Worm (Caenorhabditis elegans) whole organism, L3 larva: ENCODE data around the gene gcy-31.

Source experiments
- R02D3.7 ChIP-seq: fragments of 150-350 bp; optimal IDR thresholded peaks from 2 replicates; lab custom pipeline; 2014; ENCODE audit warnings: missing biosample characterization, missing genetic modification characterization
- ama-1 ChIP-seq: fragments of 150-350 bp; optimal IDR thresholded peaks from 2 replicates; lab custom pipeline; 2018
- ceh-82 ChIP-seq: fragments of 150-350 bp; optimal IDR thresholded peaks from 2 replicates; lab custom pipeline; 2014; ENCODE audit warnings: missing biosample characterization, missing genetic modification characterization
- ceh-9 ChIP-seq: sonication (generic microtip); optimal IDR thresholded peaks from 2 replicates; lab custom pipeline; 2018; ENCODE audit warnings: missing biosample characterization, missing genetic modification characterization
- daf-12 ChIP-seq: fragments of 150-350 bp; optimal IDR thresholded peaks from 2 replicates; lab custom pipeline; 2014; ENCODE audit warnings: missing biosample characterization, missing genetic modification reagents, missing genetic modification characterization
- egl-27 ChIP-seq: sonication (generic microtip); optimal IDR thresholded peaks from 4 replicates; lab custom pipeline; 2017; ENCODE audit warnings: missing biosample characterization, missing genetic modification reagents, missing genetic modification characterization
- elt-1 ChIP-seq: fragments of 150-350 bp; optimal IDR thresholded peaks from 2 replicates; lab custom pipeline; 2014; ENCODE audit warnings: missing biosample characterization, missing genetic modification characterization
- elt-2 ChIP-seq: sonication (generic microtip); optimal IDR thresholded peaks from 2 replicates; lab custom pipeline; 2016; ENCODE audit warnings: missing genetic modification reagents, mild to moderate bottlenecking, missing genetic modification characterization, missing compliant biosample characterization
- elt-3 ChIP-seq, 3 experiments: fragments of 150-350 bp in 1 of 3; sonication (generic microtip) in 2 of 3; optimal IDR thresholded peaks; 2 replicates in 2 of 3; 4 replicates in 1 of 3; lab custom pipeline; 2014 to 2017; ENCODE audit warnings: missing biosample characterization in 3 of 3, missing genetic modification characterization in 3 of 3
- eor-1 ChIP-seq, 2 experiments: fragments of 150-350 bp; optimal IDR thresholded peaks; 2 replicates each; lab custom pipeline; 2014 to 2018; ENCODE audit warnings: missing biosample characterization in 2 of 2, missing genetic modification characterization in 2 of 2
- fkh-10 ChIP-seq: sonication (generic microtip); optimal IDR thresholded peaks from 2 replicates; lab custom pipeline; 2017; ENCODE audit warnings: missing biosample characterization, missing genetic modification reagents, missing genetic modification characterization
- hmg-11 ChIP-seq: sonication (generic microtip); optimal IDR thresholded peaks from 2 replicates; lab custom pipeline; 2016; ENCODE audit warnings: missing genetic modification characterization, missing compliant biosample characterization
- mdl-1 ChIP-seq: fragments of 150-350 bp; optimal IDR thresholded peaks from 2 replicates; lab custom pipeline; 2014; ENCODE audit warnings: missing biosample characterization, missing genetic modification characterization
- mml-1 ChIP-seq: fragments of 150-350 bp; sonication (generic microtip); optimal IDR thresholded peaks from 3 replicates; lab custom pipeline; 2014; ENCODE audit warnings: missing biosample characterization, missing genetic modification characterization
- nfya-1 ChIP-seq: sonication (generic microtip); optimal IDR thresholded peaks from 2 replicates; lab custom pipeline; 2017; ENCODE audit warnings: missing genetic modification characterization, mild to moderate bottlenecking, missing compliant biosample characterization, antibody characterized with exemption, moderate library complexity; ENCODE audit not compliant: insufficient read depth
- nhr-11 ChIP-seq: fragments of 150-350 bp; optimal IDR thresholded peaks from 2 replicates; lab custom pipeline; 2014; ENCODE audit warnings: missing biosample characterization, missing genetic modification characterization
- nhr-12 ChIP-seq: fragments of 150-350 bp; optimal IDR thresholded peaks from 2 replicates; lab custom pipeline; 2014; ENCODE audit warnings: missing biosample characterization, missing genetic modification characterization
- nhr-23 ChIP-seq: fragments of 150-350 bp; optimal IDR thresholded peaks from 2 replicates; lab custom pipeline; 2014; ENCODE audit warnings: missing biosample characterization, missing genetic modification reagents, missing genetic modification characterization
- nhr-237 ChIP-seq: fragments of 150-350 bp; optimal IDR thresholded peaks from 2 replicates; lab custom pipeline; 2014; ENCODE audit warnings: missing biosample characterization, missing genetic modification characterization
- nhr-25 ChIP-seq: sonication (generic microtip); optimal IDR thresholded peaks from 2 replicates; lab custom pipeline; 2017; ENCODE audit warnings: missing biosample characterization, missing genetic modification characterization
- nhr-28 ChIP-seq: fragments of 150-350 bp; optimal IDR thresholded peaks from 2 replicates; lab custom pipeline; 2014; ENCODE audit warnings: missing biosample characterization, missing genetic modification characterization
- nhr-43 ChIP-seq: sonication (generic microtip); optimal IDR thresholded peaks from 2 replicates; lab custom pipeline; 2016; ENCODE audit warnings: mild to moderate bottlenecking, missing genetic modification characterization, missing compliant biosample characterization; ENCODE audit not compliant: poor library complexity, severe bottlenecking
- nhr-67 ChIP-seq: fragments of 150-350 bp; optimal IDR thresholded peaks from 2 replicates; lab custom pipeline; 2014; ENCODE audit warnings: missing biosample characterization, missing genetic modification characterization
- nhr-77 ChIP-seq: fragments of 150-350 bp; optimal IDR thresholded peaks from 2 replicates; lab custom pipeline; 2014; ENCODE audit warnings: missing biosample characterization, missing genetic modification characterization
- pha-4 ChIP-seq: fragments of 150-350 bp; optimal IDR thresholded peaks from 2 replicates; lab custom pipeline; 2014; ENCODE audit warnings: missing biosample characterization, missing genetic modification reagents, missing genetic modification characterization
- pqm-1 ChIP-seq: fragments of 150-350 bp; optimal IDR thresholded peaks from 2 replicates; lab custom pipeline; 2017; ENCODE audit warnings: missing biosample characterization, missing genetic modification characterization, inconsistent platforms
- sea-2 ChIP-seq: fragments of 150-350 bp; sonication (generic microtip); optimal IDR thresholded peaks from 4 replicates; lab custom pipeline; 2014; ENCODE audit warnings: missing biosample characterization, missing genetic modification reagents, missing genetic modification characterization
- skn-1 ChIP-seq: fragments of 150-350 bp; optimal IDR thresholded peaks from 2 replicates; lab custom pipeline; 2014; ENCODE audit warnings: missing biosample characterization, missing genetic modification characterization
- snpc-4 ChIP-seq: fragments of 150-350 bp; optimal IDR thresholded peaks from 2 replicates; lab custom pipeline; 2014; ENCODE audit warnings: missing biosample characterization, missing genetic modification characterization
- unc-39 ChIP-seq: sonication (generic microtip); optimal IDR thresholded peaks from 4 replicates; lab custom pipeline; 2017; ENCODE audit warnings: missing biosample characterization, missing genetic modification characterization
- unc-62 ChIP-seq: fragments of 150-350 bp; sonication (generic microtip); optimal IDR thresholded peaks from 4 replicates; lab custom pipeline; 2014; ENCODE audit warnings: missing biosample characterization, missing genetic modification reagents, missing genetic modification characterization
- ztf-4 ChIP-seq: fragments of 150-350 bp; optimal IDR thresholded peaks from 2 replicates; lab custom pipeline; 2014; ENCODE audit warnings: missing biosample characterization, missing genetic modification characterization

Gene gcy-31

ce11 chrX:2441163-2441562, 13.9 kb upstream of the gcy-31 start:
- no peak for TF ChIP-seq ceh-82 (tag; lab: Kevin White, UChicago)

- peak; percentile 65 for TF ChIP-seq elt-2 (tag; lab: Kevin White, UChicago)
- TF ChIP-seq snpc-4 (tag; lab: Kevin White, UChicago), result no peak
- peak; percentile 40 for TF ChIP-seq pqm-1 (tag; lab: Kevin White, UChicago)
- TF ChIP-seq pha-4, result peak; percentile 41
These were observed 12.4 kb upstream of the gcy-31 start for ce11 chrX:2439728-2440127.

DNA sequence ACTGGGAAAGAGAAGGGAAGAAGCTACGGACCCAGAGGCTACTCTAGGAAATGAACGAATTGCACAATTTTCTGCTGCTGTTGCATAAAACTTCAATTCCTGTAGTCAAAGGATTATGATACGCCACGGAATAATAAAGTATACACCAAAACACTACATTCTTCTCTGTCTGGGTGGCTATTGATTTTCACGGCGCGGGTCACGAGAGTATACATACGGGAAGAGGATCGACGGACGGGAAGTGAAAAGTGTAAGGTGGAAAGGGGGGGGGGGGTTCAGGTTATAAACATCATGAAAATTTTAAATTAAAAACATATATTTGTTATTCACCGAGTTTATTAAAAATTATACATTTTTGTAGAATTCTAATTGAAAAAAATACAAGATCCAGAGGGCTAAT, 12.0 kb upstream of the gcy-31 start:
- TF ChIP-seq ceh-82 (tag; lab: Kevin White, UChicago) (no peak), nfya-1 (peak; percentile 6), mml-1 (tag; lab: Kevin White, UChicago) (no peak)

- TF ChIP-seq nhr-43 (tag; lab: Kevin White, UChicago), result no peak
- TF ChIP-seq, all 47 proteins: peak for 0
These were observed 11.6 kb upstream of the gcy-31 start, which contains the start of gene gid-2 for ce11 chrX:2438857-2439256. gid-2 (minus strand) TSS chrX:2438957.

- TF ChIP-seq nhr-11 (tag; lab: Kevin White, UChicago) (no peak), fkh-10 (GFP tag; lab: Kevin White, UChicago) (no peak), nhr-43 (tag; lab: Kevin White, UChicago) (no peak), nhr-28 (tag; lab: Kevin White, UChicago) (no peak), nhr-25 (tag; lab: Kevin White, UChicago) (no peak), R02D3.7 (tag; lab: Kevin White, UChicago) (no peak), elt-3 (tag; optimal IDR thresholded peaks at IDR 0.05; lab: Kevin White, UChicago) (no peak), ceh-9 (tag; lab: Kevin White, UChicago) (no peak), nhr-67 (tag; lab: Kevin White, UChicago) (no peak), nhr-77 (tag; lab: Kevin White, UChicago) (no peak), ama-1 (lab: Kevin White, UChicago) (peak; percentile 24), unc-62 (no peak), nfya-1 (peak; percentile 10), pha-4 (peak; percentile 16), hmg-11 (tag; lab: Kevin White, UChicago) (no peak)
These were observed 8.0 kb upstream of the gcy-31 start for ce11 chrX:2435353-2435752.

DNA sequence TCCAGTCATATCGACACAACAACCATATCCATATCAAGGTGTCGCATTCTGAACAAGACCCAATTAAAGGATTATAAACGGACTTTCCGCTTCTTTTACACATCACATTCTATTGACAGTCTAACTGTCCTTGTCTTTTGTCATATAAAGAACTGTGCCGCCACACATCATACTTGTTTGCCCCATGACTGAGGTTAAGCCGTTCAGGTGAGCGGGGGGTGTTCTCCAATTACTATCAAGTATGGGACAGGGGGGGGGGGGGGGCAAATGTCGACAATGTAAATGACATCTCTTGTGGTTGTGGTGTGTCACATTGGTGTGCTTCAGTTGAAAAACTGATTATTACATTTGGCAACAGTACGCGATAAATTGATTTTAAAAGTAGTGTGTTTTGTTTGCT, 6.5 kb upstream of the gcy-31 start:
- TF ChIP-seq mdl-1 (tag; lab: Kevin White, UChicago) (no peak), unc-39 (no peak), nhr-12 (tag; lab: Kevin White, UChicago) (no peak), elt-1 (tag; lab: Kevin White, UChicago) (no peak), daf-12 (no peak), ztf-4 (tag; lab: Kevin White, UChicago) (no peak), sea-2 (GFP tag; lab: Kevin White, UChicago) (no peak), nhr-237 (tag; lab: Kevin White, UChicago) (no peak), elt-2 (tag; lab: Kevin White, UChicago) (no peak), egl-27 (tag; lab: Kevin White, UChicago) (no peak), nhr-23 (tag; lab: Kevin White, UChicago) (no peak), fkh-10 (GFP tag; lab: Kevin White, UChicago) (no peak), pqm-1 (tag; lab: Kevin White, UChicago) (no peak), eor-1 (tag; optimal IDR thresholded peaks at IDR 0.05; lab: Kevin White, UChicago) (no peak), skn-1 (tag; lab: Kevin White, UChicago) (no peak), nhr-25 (tag; lab: Kevin White, UChicago) (no peak)
